Worm (Caenorhabditis elegans) whole organism, early embryonic: ENCODE data around the gene ZK105.3.

Experiments used
- B0310.2 ChIP-seq: sonication (generic microtip); optimal IDR thresholded peaks from 2 replicates; lab custom pipeline; 2016; ENCODE audit warnings: mild to moderate bottlenecking, missing genetic modification characterization, missing compliant biosample characterization
- F13C5.2 ChIP-seq: sonication (generic microtip); optimal IDR thresholded peaks from 2 replicates; lab custom pipeline; 2017; ENCODE audit warnings: mild to moderate bottlenecking, missing genetic modification characterization, inconsistent platforms, missing compliant biosample characterization
- ama-1 ChIP-seq: fragments of 150-350 bp; optimal IDR thresholded peaks from 2 replicates; lab custom pipeline; 2014
- flt-1 ChIP-seq: fragments of 200-800 bp; sonication (Bioruptor generic); IDR thresholded peaks from 2 replicates; pipeline ENCODE4 v1.3.6; 2022; ENCODE audit warnings: missing genetic modification characterization, missing compliant biosample characterization

DNA sequence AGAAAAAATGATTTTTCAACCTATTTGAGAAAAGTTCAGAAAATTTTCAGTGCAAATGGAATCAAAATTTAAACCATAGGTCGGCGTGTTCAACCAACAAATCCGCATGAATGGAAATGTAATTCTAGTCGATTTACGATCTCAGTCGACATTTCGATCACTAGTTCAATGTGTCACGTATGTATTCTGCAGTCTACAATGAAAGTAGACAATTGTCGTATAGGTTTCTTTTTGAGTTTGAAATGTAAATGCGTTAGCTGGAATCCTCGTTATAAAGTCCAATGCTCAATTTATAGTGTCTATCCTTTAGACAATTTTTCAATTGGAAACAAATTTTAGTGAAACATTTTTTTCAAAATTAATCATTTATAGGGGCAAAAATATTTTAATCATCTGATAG lies 19.1 kb downstream of the ZK105.3 start, which contains the start of gene ZK105.12:
- TF ChIP-seq flt-1 (GFP tag; lab: Robert Waterston, UW) (no peak), B0310.2 (tag; lab: Kevin White, UChicago) (no peak), F13C5.2 (no peak), ama-1 (lab: Kevin White, UChicago) (no peak)
